Fruit fly (Drosophila melanogaster): ENCODE data around the gene CG34174.

Gene CG34174

dm6 chr2L:2177312-2177968, 36.6 kb upstream of the CG34174 start (continued):
- peak; percentile 86 for TF ChIP-seq esn (GFP tag; optimal IDR thresholded peaks at IDR 0.05)
- peak; percentile 63 for TF ChIP-seq OdsH (GFP tag; optimal IDR thresholded peaks at IDR 0.05)
- TF ChIP-seq CG6276 (GFP tag; optimal IDR thresholded peaks at IDR 0.05): peak; percentile 22
- TF ChIP-seq Ets96B (tag; optimal IDR thresholded peaks at IDR 0.05): peak; percentile 64
- TF ChIP-seq Eip93F (GFP tag; optimal IDR thresholded peaks at IDR 0.05): peak; percentile 52
- TF ChIP-seq Ets21C (GFP tag; optimal IDR thresholded peaks at IDR 0.05): peak; percentile 70
- peak; percentile 24 for TF ChIP-seq CG1621 (tag; optimal IDR thresholded peaks at IDR 0.05)
- no peak for TF ChIP-seq CG6854 (GFP tag; optimal IDR thresholded peaks at IDR 0.05)
- peak; percentile 59 for TF ChIP-seq CG32006 (GFP tag; optimal IDR thresholded peaks at IDR 0.05)
- peak; percentile 78 for TF ChIP-seq pdm3 (GFP tag; optimal IDR thresholded peaks at IDR 0.05)
- peak; percentile 78 for TF ChIP-seq Met (GFP tag; optimal IDR thresholded peaks at IDR 0.05)
- peak; percentile 83 for TF ChIP-seq lz (GFP tag; optimal IDR thresholded peaks at IDR 0.05)
- TF ChIP-seq fd85E (GFP tag; optimal IDR thresholded peaks at IDR 0.05): no peak
- peak; percentile 35 for TF ChIP-seq vri (GFP tag; optimal IDR thresholded peaks at IDR 0.05)
- TF ChIP-seq CG9139 (GFP tag; optimal IDR thresholded peaks at IDR 0.05): no peak
- peak; percentile 76 for TF ChIP-seq Smox (GFP tag; optimal IDR thresholded peaks at IDR 0.05)
- TF ChIP-seq Gug (GFP tag; IDR thresholded peaks at IDR 0.05): no peak
- TF ChIP-seq dsx (GFP tag; optimal IDR thresholded peaks at IDR 0.05; ENCODE audit: poor library complexity, severe bottlenecking): peak; percentile 35
- peak; percentile 62 for TF ChIP-seq eg (GFP tag; IDR thresholded peaks at IDR 0.05)
- peak in 1 of 2 experiments; percentile 54 for TF ChIP-seq salr (GFP tag; optimal IDR thresholded peaks at IDR 0.05)
- TF ChIP-seq Blimp-1 (GFP tag; optimal IDR thresholded peaks at IDR 0.05): no peak
- peak; percentile 66 for TF ChIP-seq CG8319 (GFP tag; optimal IDR thresholded peaks at IDR 0.05)
- TF ChIP-seq acj6 (GFP tag; optimal IDR thresholded peaks at IDR 0.05): peak; percentile 72
- peak; percentile 73 for TF ChIP-seq CG10631 (GFP tag; optimal IDR thresholded peaks at IDR 0.05)
- peak; percentile 55 for TF ChIP-seq CG7368 (GFP tag; optimal IDR thresholded peaks at IDR 0.05)
- TF ChIP-seq CG6792 (GFP tag; optimal IDR thresholded peaks at IDR 0.05): peak; percentile 64
- peak; percentile 51 for TF ChIP-seq CG3032 (tag; optimal IDR thresholded peaks at IDR 0.05)
- peak; percentile 67 for TF ChIP-seq Sox15 (GFP tag; optimal IDR thresholded peaks at IDR 0.05)

dm6 chr2L:2177969-2178809, 35.9 kb upstream of the CG34174 start, which contains the start of gene aop:
Gene aop (minus strand): TSS chr2L:2178754.
- peak; percentile 65 for TF ChIP-seq CG6163 (GFP tag; IDR thresholded peaks at IDR 0.05)
- TF ChIP-seq lz (GFP tag; optimal IDR thresholded peaks at IDR 0.05): peak; percentile 1
- no peak for TF ChIP-seq CG32006 (GFP tag; optimal IDR thresholded peaks at IDR 0.05)
- TF ChIP-seq Sox102F (GFP tag; optimal IDR thresholded peaks at IDR 0.05): peak; percentile 75
- TF ChIP-seq Hr39 (GFP tag; optimal IDR thresholded peaks at IDR 0.05): no peak
- TF ChIP-seq fd85E (GFP tag; optimal IDR thresholded peaks at IDR 0.05): no peak
- no peak for TF ChIP-seq acj6 (GFP tag; optimal IDR thresholded peaks at IDR 0.05)
- TF ChIP-seq CG4318 (GFP tag; optimal IDR thresholded peaks at IDR 0.05): no peak
- TF ChIP-seq CG31627 (GFP tag; optimal IDR thresholded peaks at IDR 0.05): no peak
- peak; percentile 69 for TF ChIP-seq dsx (GFP tag; optimal IDR thresholded peaks at IDR 0.05; ENCODE audit: poor library complexity, severe bottlenecking)
- TF ChIP-seq Eip78C (GFP tag): peak; percentile 68
- peak; percentile 59 for TF ChIP-seq Eip75B (GFP tag; optimal IDR thresholded peaks at IDR 0.05)
- TF ChIP-seq fd59A (GFP tag; optimal IDR thresholded peaks at IDR 0.05): no peak
- peak; percentile 40 for TF ChIP-seq CG6808 (GFP tag; optimal IDR thresholded peaks at IDR 0.05)
- peak; percentile 85 for TF ChIP-seq svp (GFP tag)
- peak; percentile 48 for TF ChIP-seq CG15336 (GFP tag; IDR thresholded peaks at IDR 0.05)
- TF ChIP-seq Hr4 (GFP tag; optimal IDR thresholded peaks at IDR 0.05): no peak
- TF ChIP-seq CG6854 (GFP tag; optimal IDR thresholded peaks at IDR 0.05): peak; percentile 54
- no peak for TF ChIP-seq Sox15 (GFP tag; optimal IDR thresholded peaks at IDR 0.05)
- TF ChIP-seq Eip93F (GFP tag; optimal IDR thresholded peaks at IDR 0.05): peak; percentile 55
- no peak for TF ChIP-seq CG3032 (tag; optimal IDR thresholded peaks at IDR 0.05)
- peak; percentile 38 for TF ChIP-seq Smox (GFP tag; optimal IDR thresholded peaks at IDR 0.05)
- TF ChIP-seq CG8119 (GFP tag; IDR thresholded peaks at IDR 0.05): no peak
- TF ChIP-seq CG11902 (GFP tag; optimal IDR thresholded peaks at IDR 0.05): no peak
- TF ChIP-seq Met (GFP tag; optimal IDR thresholded peaks at IDR 0.05): peak; percentile 58
- TF ChIP-seq CG8632 (GFP tag; optimal IDR thresholded peaks at IDR 0.05): peak; percentile 25
- no peak for TF ChIP-seq CG7368 (GFP tag; optimal IDR thresholded peaks at IDR 0.05)
- peak; percentile 52 for TF ChIP-seq vri (GFP tag; optimal IDR thresholded peaks at IDR 0.05)
- TF ChIP-seq ss (GFP tag; optimal IDR thresholded peaks at IDR 0.05): peak; percentile 68 to 83
- no peak for TF ChIP-seq OdsH (GFP tag; optimal IDR thresholded peaks at IDR 0.05)
- peak; percentile 40 for TF ChIP-seq CG3919 (GFP tag; optimal IDR thresholded peaks at IDR 0.05)
- TF ChIP-seq Sox14 (GFP tag; optimal IDR thresholded peaks at IDR 0.05): peak; percentile 42

Data from whole organism, prepupa.